Fruit fly (Drosophila melanogaster) whole organism, embryonic: Measurements from ENCODE around the gene lilli.

ENCODE experiments used
- CG2116 ChIP-seq: fragments of 200-800 bp; sonication (Bioruptor generic); optimal IDR thresholded peaks from 3 replicates; lab custom pipeline; 2018; ENCODE audit warnings: missing biosample characterization, mild to moderate bottlenecking, missing genetic modification characterization
- Dip2 ChIP-seq: fragments of 200-800 bp; sonication (Bioruptor generic); IDR thresholded peaks from 2 replicates; pipeline ENCODE4 v1.3.6; 2022; ENCODE audit warnings: missing biosample characterization, missing genetic modification characterization
- Poxn ChIP-seq: fragments of 200-800 bp; sonication (Bioruptor generic); IDR thresholded peaks from 2 replicates; pipeline ENCODE4 v1.3.6; 2022; ENCODE audit warnings: missing biosample characterization, missing genetic modification characterization
- Ptx1 ChIP-seq: fragments of 200-800 bp; sonication (Bioruptor generic); IDR thresholded peaks from 2 replicates; pipeline ENCODE4 v1.3.6; 2022; ENCODE audit warnings: missing biosample characterization, missing genetic modification characterization
- Trl ChIP-seq, 3 experiments: fragments of >200 bp in 2 of 3; fragments of 200-800 bp in 1 of 3; sonication (Bioruptor generic) in 1 of 3; optimal IDR thresholded peaks; 2 replicates in 1 of 3; 3 replicates in 2 of 3; lab custom pipeline; 2016 to 2017; ENCODE audit warnings: missing biosample characterization in 1 of 3, missing genetic modification characterization in 1 of 3
- Xbp1 ChIP-seq: fragments of 200-800 bp; sonication (Bioruptor generic); optimal IDR thresholded peaks from 3 replicates; lab custom pipeline; 2016; ENCODE audit warnings: missing biosample characterization, mild to moderate bottlenecking, missing genetic modification characterization
- gce ChIP-seq: fragments of 200-800 bp; sonication (Bioruptor generic); IDR thresholded peaks from 3 replicates; pipeline ENCODE4 v1.3.6; 2022; ENCODE audit warnings: missing biosample characterization, missing genetic modification characterization
- kni ChIP-seq: fragments of 200-800 bp; sonication (Bioruptor generic); optimal IDR thresholded peaks from 3 replicates; lab custom pipeline; 2017; ENCODE audit warnings: mild to moderate bottlenecking, missing biosample characterization, missing genetic modification reagents, missing genetic modification characterization
- psq ChIP-seq: fragments of 200-800 bp; sonication (Bioruptor generic); optimal IDR thresholded peaks from 2 replicates; lab custom pipeline; 2017; ENCODE audit warnings: missing biosample characterization, missing genetic modification characterization

DNA sequence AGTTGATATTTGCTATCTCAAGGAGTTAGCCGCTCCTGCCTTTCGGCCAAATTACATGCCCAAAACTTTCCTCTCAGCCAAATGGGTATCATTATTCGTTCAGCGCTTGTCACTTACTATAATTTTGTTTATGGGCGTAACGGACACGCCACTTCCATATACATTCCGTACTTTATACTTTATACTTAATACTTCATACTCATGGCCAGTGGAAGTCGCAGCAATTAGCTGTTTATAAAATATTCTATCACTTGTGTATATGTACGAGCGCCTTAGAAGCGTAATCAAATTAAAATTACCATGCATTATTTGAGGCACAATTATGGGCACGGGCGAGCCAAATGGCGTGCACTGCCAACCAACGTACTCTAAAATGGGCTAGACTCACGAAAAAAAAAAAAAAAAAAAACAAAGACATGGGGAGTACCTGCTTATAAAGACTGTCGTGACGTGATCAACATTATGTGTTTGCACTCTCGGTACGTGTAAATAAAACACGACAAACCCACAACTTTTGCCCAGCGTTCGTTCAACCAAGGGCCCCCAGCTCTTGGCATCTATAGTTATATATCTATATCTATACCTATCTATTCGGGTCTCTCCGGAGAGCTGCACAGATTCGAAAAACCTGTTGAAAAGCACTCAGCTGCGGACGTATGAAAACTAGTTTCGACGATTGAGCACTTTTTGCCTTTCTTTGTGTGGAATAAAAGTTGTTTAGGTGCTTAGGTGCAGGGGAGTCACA is 24.4 kb upstream of the lilli start:
- no peak for TF ChIP-seq Dip2 (GFP tag; lab: Robert Waterston, UW)
- peak; percentile 11; the same call in 1 of the 3 replicates for TF ChIP-seq gce (GFP tag; lab: Robert Waterston, UW)
- TF ChIP-seq Xbp1 (GFP tag; lab: Kevin White, UChicago) = no peak
- TF ChIP-seq Ptx1 (GFP tag; lab: Robert Waterston, UW) = no peak
- TF ChIP-seq Trl (optimal IDR thresholded peaks at IDR 0.05; lab: Kevin White, UChicago) = peak; percentile 32 to 36
- no peak for TF ChIP-seq Trl (GFP tag; optimal IDR thresholded peaks at IDR 0.05; lab: Kevin White, UChicago)
- TF ChIP-seq psq (GFP tag; lab: Kevin White, UChicago) = no peak
- peak; percentile 96 for TF ChIP-seq kni (GFP tag; lab: Kevin White, UChicago)
- no peak for TF ChIP-seq CG2116 (GFP tag; lab: Kevin White, UChicago)
- no peak for TF ChIP-seq Poxn
